Worm (Caenorhabditis elegans) whole organism, midembryonic: ENCODE data around the gene ttbk-5.

Experiments
- T22C8.4 ChIP-seq: fragments of 200-800 bp; sonication (Bioruptor generic); IDR thresholded peaks from 2 replicates; pipeline ENCODE4 v1.3.6; 2022; ENCODE audit warnings: missing genetic modification characterization, missing compliant biosample characterization
- cog-1 ChIP-seq: sonication (generic microtip); optimal IDR thresholded peaks from 2 replicates; lab custom pipeline; 2016; ENCODE audit warnings: missing genetic modification characterization, missing compliant biosample characterization
- flt-1 ChIP-seq: fragments of 200-800 bp; sonication (Bioruptor generic); IDR thresholded peaks from 2 replicates; pipeline ENCODE4 v1.3.6; 2022; ENCODE audit warnings: missing genetic modification characterization, missing compliant biosample characterization
- klf-2 ChIP-seq: fragments of 200-800 bp; sonication (Bioruptor generic); conservative IDR thresholded peaks from 2 replicates; pipeline ENCODE4 v1.3.6; 2022; ENCODE audit warnings: missing genetic modification reagents, missing genetic modification characterization, missing compliant biosample characterization
- med-1 ChIP-seq: sonication (generic microtip); optimal IDR thresholded peaks from 2 replicates; lab custom pipeline; 2017; ENCODE audit warnings: missing genetic modification characterization, mild to moderate bottlenecking, missing compliant biosample characterization, antibody characterized with exemption, missing genetic modification reagents; ENCODE audit not compliant: insufficient read depth
- ref-1 ChIP-seq: fragments of 200-800 bp; sonication (Bioruptor generic); conservative IDR thresholded peaks from 2 replicates; pipeline ENCODE4 v1.3.6; 2022; ENCODE audit warnings: missing genetic modification reagents, missing genetic modification characterization, missing compliant biosample characterization
- tab-1 ChIP-seq: fragments of 200-800 bp; sonication (Bioruptor generic); IDR thresholded peaks from 2 replicates; pipeline ENCODE4 v1.3.6; 2022; ENCODE audit warnings: missing genetic modification characterization, missing compliant biosample characterization
- ztf-23 ChIP-seq: fragments of 200-800 bp; sonication (Bioruptor generic); IDR thresholded peaks from 2 replicates; pipeline ENCODE4 v1.3.6; 2022; ENCODE audit warnings: missing genetic modification reagents, missing genetic modification characterization, missing compliant biosample characterization
- ztf-29 ChIP-seq: fragments of 200-800 bp; sonication (Bioruptor generic); IDR thresholded peaks from 2 replicates; pipeline ENCODE4 v1.3.6; 2022; ENCODE audit warnings: missing genetic modification reagents, missing genetic modification characterization, missing compliant biosample characterization

The ttbk-5 gene

DNA sequence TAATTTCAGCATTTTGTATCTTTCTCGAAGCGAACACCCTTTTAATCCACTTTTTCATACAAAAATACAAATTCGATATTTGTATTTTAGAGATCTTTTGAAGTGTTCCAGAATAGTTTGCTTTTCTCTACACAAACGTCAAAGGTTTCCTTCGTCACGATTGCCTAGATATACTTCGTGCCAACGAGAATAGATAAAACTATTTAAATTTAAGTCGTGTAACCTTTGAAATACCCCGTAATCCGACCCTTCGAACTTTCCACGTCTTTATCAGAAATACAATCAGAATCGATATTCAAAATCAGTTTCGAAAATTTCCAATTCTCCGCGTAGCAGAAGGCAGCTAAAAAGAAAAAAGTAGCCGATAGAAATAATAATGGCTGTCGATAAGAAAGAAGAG lies at the start of gene ttbk-5:
ttbk-5 (plus strand) TSS at position 301 of the 400 bp plus-strand sequence.
- TF ChIP-seq ref-1 (GFP tag; lab: Robert Waterston, UW) (no peak), T22C8.4 (GFP tag; lab: Robert Waterston, UW) (no peak)

DNA sequence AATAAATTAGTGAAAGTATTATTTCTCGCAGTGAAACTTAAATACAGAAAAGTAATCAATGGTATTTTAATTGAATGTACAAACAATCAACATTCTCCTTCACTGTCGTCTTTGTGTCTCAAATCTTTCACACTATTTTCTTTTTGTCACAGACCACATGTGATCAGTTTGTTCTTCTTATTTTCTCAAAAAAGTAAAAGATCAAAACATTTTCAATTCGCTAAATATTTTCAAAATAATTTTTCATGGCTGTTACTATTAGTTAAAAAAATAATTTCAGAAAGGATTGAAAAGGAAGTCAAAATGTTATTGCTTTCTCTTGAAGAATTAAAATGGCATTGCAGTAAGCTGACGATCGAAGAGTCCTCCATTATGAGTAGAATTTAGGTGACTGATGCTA lies 49.7 kb upstream of the ttbk-5 start, which contains the start of gene dhs-31:
dhs-31 (minus strand) TSS at position 101 of the 400 bp plus-strand sequence.
- TF ChIP-seq T22C8.4 (GFP tag; lab: Robert Waterston, UW) (no peak), med-1 (GFP tag; lab: Kevin White, UChicago) (no peak), tab-1 (GFP tag; lab: Robert Waterston, UW) (no peak), klf-2 (GFP tag; lab: Robert Waterston, UW) (no peak), ztf-29 (GFP tag; lab: Robert Waterston, UW) (no peak), cog-1 (tag; lab: Kevin White, UChicago) (no peak), ref-1 (GFP tag; lab: Robert Waterston, UW) (no peak), flt-1 (GFP tag; lab: Robert Waterston, UW) (no peak), ztf-23 (GFP tag; lab: Robert Waterston, UW) (no peak)

DNA sequence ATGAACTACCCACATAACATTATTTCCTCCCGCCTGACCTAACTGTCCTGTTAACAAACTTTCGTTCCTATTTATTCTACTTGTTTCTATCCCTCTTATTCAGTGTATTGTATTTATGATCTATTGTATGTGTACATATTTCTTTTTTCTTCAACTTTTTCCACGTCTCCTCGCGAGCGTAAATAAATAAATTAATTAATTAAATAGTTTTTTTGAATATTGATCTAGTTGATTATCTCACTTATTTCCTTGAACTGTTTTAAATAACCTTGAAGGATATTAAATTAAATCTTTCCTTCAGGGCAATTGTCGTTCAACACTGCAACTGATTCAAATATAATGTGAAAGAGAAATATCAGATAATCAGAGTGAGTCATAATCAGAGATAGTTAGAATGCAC lies 47.6 kb upstream of the ttbk-5 start, which contains the start of gene frk-1:
frk-1 (plus strand) TSS at position 301 of the 400 bp plus-strand sequence.
- TF ChIP-seq ztf-29 (GFP tag; lab: Robert Waterston, UW), result no peak
- TF ChIP-seq ztf-23 (GFP tag; lab: Robert Waterston, UW), result no peak
- no peak for TF ChIP-seq cog-1 (tag; lab: Kevin White, UChicago)
- TF ChIP-seq flt-1 (GFP tag; lab: Robert Waterston, UW), result no peak
- TF ChIP-seq tab-1 (GFP tag; lab: Robert Waterston, UW), result no peak
- no peak for TF ChIP-seq klf-2 (GFP tag; lab: Robert Waterston, UW)
- no peak for TF ChIP-seq T22C8.4 (GFP tag; lab: Robert Waterston, UW)
- no peak for TF ChIP-seq med-1 (GFP tag; lab: Kevin White, UChicago)
- TF ChIP-seq ref-1 (GFP tag; lab: Robert Waterston, UW), result no peak

DNA sequence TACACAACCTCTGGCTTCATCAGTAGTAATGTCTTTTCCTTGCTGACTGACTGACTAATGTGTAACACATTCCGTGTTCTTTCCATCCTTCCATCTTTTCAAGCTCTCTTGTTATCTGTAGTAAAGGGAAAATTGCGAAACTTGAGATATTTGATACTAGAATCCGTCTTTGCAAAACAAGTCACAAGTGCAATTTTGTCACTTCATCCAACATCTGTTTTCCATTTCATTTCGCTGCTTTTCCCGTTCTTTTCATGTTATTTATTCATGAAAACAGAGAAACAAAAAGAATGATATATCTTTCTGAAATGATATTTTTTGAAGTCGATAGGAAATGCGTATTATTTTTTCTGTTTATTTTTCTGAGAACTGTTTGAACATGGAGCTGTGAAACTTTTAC lies 44.5 kb upstream of the ttbk-5 start:
- TF ChIP-seq ref-1 (GFP tag; lab: Robert Waterston, UW) (no peak), klf-2 (GFP tag; lab: Robert Waterston, UW) (no peak), ztf-29 (GFP tag; lab: Robert Waterston, UW) (no peak), tab-1 (GFP tag; lab: Robert Waterston, UW) (no peak), T22C8.4 (GFP tag; lab: Robert Waterston, UW) (no peak), cog-1 (tag; lab: Kevin White, UChicago) (no peak), med-1 (GFP tag; lab: Kevin White, UChicago) (no peak), ztf-23 (GFP tag; lab: Robert Waterston, UW) (no peak), flt-1 (GFP tag; lab: Robert Waterston, UW) (no peak)

- TF ChIP-seq med-1 (GFP tag; lab: Kevin White, UChicago) (no peak), T22C8.4 (GFP tag; lab: Robert Waterston, UW) (no peak), tab-1 (GFP tag; lab: Robert Waterston, UW) (no peak), klf-2 (GFP tag; lab: Robert Waterston, UW) (no peak), ztf-29 (GFP tag; lab: Robert Waterston, UW) (no peak), ztf-23 (GFP tag; lab: Robert Waterston, UW) (no peak), ref-1 (GFP tag; lab: Robert Waterston, UW) (no peak), flt-1 (GFP tag; lab: Robert Waterston, UW) (no peak), cog-1 (tag; lab: Kevin White, UChicago) (no peak)
Observed at ce11 chrIV:10047108-10047507, 43.4 kb upstream of the ttbk-5 start, which contains the start of gene T04B2.3. Gene T04B2.3, plus strand, starts transcription at chrIV:10047408.

DNA sequence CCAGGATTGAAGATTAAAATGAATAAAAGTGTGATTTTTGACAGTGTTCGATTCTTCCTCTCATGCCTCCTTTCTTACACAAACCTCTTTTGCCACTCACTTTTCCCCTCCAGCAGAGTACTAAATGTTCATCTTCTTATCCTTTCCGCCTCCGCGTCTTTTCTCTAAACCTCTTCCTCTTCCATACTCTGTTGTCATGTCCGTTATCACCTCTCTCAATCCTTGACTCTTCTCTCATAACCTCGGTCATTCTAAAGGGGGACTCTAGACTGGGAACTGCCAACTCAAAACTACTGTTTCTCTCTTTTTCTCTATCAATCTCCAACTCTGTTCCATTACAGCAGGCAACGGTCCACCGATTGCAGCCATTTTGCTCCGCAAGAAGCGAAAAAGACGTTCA lies 42.2 kb upstream of the ttbk-5 start:
- no peak for TF ChIP-seq flt-1 (GFP tag; lab: Robert Waterston, UW)
- no peak for TF ChIP-seq T22C8.4 (GFP tag; lab: Robert Waterston, UW)
- TF ChIP-seq tab-1 (GFP tag; lab: Robert Waterston, UW), result no peak
- TF ChIP-seq med-1 (GFP tag; lab: Kevin White, UChicago), result no peak
- TF ChIP-seq ztf-23 (GFP tag; lab: Robert Waterston, UW), result no peak

DNA sequence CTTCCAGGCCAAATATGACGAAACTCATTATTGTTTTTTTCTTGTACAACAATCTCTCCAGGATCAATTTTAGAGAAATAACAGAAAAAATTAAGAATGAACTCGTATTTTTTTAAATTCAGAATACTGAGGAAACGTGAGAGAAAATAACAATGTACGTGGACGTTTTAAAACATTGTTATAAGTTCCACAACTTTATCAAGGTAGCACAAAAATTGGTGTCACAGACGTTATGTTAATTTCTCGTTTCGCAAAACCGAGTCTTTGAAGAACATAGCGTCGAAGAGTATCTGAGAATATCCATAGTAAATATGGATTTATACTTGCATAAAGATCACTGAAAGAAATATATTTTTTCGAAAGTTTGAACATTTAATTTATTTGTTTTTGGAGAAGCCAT lies 39.4 kb upstream of the ttbk-5 start, which contains the start of gene T04B2.8:
T04B2.8 (minus strand) TSS at position 101 of the 400 bp plus-strand sequence.
- TF ChIP-seq tab-1 (GFP tag; lab: Robert Waterston, UW), result no peak

ce11 chrIV:10053550-10053949 lies 36.9 kb upstream of the ttbk-5 start, which contains the start of gene srv-12:
Gene srv-12, minus strand, starts transcription at chrIV:10053650.
- no peak for TF ChIP-seq klf-2 (GFP tag; lab: Robert Waterston, UW)

DNA sequence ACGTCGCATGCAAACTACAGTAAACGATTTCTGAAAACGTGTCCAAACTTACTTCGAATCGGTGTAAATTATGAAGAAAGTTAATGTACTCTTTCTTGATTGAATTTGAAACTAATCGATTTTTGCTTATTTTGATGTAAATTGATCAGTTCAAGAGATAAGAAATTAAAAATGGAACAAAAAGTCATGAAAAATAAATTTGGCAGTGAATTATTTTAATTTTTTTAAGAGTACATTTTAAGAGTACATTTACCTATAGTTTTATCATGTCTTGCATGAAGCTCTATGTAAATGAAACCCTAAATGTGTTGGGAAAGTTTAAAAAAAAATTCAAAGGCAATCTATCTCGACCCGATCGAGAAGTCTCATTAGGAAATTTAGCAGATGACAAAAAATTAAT lies 34.3 kb upstream of the ttbk-5 start, which contains the start of gene T04B2.7:
T04B2.7 (minus strand) TSS at position 101 of the 400 bp plus-strand sequence.
- no peak for TF ChIP-seq ref-1 (GFP tag; lab: Robert Waterston, UW)
- no peak for TF ChIP-seq cog-1 (tag; lab: Kevin White, UChicago)
- TF ChIP-seq flt-1 (GFP tag; lab: Robert Waterston, UW), result no peak
- TF ChIP-seq ztf-23 (GFP tag; lab: Robert Waterston, UW), result no peak
- TF ChIP-seq med-1 (GFP tag; lab: Kevin White, UChicago), result no peak
- TF ChIP-seq ztf-29 (GFP tag; lab: Robert Waterston, UW), result no peak
- TF ChIP-seq tab-1 (GFP tag; lab: Robert Waterston, UW), result no peak
- TF ChIP-seq T22C8.4 (GFP tag; lab: Robert Waterston, UW), result no peak
- TF ChIP-seq klf-2 (GFP tag; lab: Robert Waterston, UW), result no peak

ce11 chrIV:10059175-10059574 lies 31.3 kb upstream of the ttbk-5 start:
- TF ChIP-seq flt-1 (GFP tag; lab: Robert Waterston, UW) (no peak), ztf-23 (GFP tag; lab: Robert Waterston, UW) (no peak), cog-1 (tag; lab: Kevin White, UChicago) (no peak), T22C8.4 (GFP tag; lab: Robert Waterston, UW) (no peak), ztf-29 (GFP tag; lab: Robert Waterston, UW) (no peak), med-1 (GFP tag; lab: Kevin White, UChicago) (no peak), ref-1 (GFP tag; lab: Robert Waterston, UW) (no peak), klf-2 (GFP tag; lab: Robert Waterston, UW) (no peak), tab-1 (GFP tag; lab: Robert Waterston, UW) (no peak)
